Worm (Caenorhabditis elegans) whole organism, L1 larva: ENCODE data around the gene jmjd-4.

Source experiments
- unc-130 ChIP-seq: fragments of 150-350 bp; optimal IDR thresholded peaks from 2 replicates; lab custom pipeline; 2017; ENCODE audit warnings: missing biosample characterization, missing genetic modification characterization, inconsistent platforms
- unc-86 ChIP-seq: sonication (generic microtip); optimal IDR thresholded peaks from 2 replicates; lab custom pipeline; 2016; ENCODE audit warnings: missing genetic modification characterization, missing compliant biosample characterization

DNA sequence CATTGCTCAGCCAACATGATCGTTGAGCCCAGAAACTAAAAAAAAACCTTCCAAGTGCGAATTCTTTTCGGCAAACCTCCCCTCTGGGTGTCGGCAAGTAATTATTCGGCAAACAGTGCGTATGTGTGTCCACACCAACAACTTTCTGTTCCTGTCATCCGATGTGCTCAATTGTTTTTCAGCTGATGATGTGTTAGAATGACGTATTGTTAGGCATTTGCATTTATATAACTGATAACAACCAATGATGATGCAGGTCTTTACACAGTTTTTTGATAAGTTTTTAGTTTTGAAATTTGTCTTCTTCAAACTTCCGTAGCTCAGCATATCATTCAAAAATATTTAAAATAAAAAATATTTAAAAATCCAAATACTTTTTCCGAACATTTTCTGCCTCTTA is 45.1 kb upstream of the jmjd-4 start:
- TF ChIP-seq unc-130 (tag; lab: Kevin White, UChicago): no peak
- TF ChIP-seq unc-86 (tag; lab: Kevin White, UChicago): no peak
